Fruit fly (Drosophila melanogaster) whole organism, embryonic: Measurements from ENCODE around the gene NdufV3.

ENCODE experiments used
- Awh ChIP-seq: fragments of 200-800 bp; sonication (Bioruptor generic); IDR thresholded peaks from 2 replicates; pipeline ENCODE4, ENCODE4 v1.3.6; 2022; ENCODE audit warnings: missing biosample characterization, missing genetic modification characterization
- Blimp-1 ChIP-seq: fragments of 200-800 bp; sonication (Bioruptor generic); optimal IDR thresholded peaks from 3 replicates; lab custom pipeline; 2018; ENCODE audit warnings: missing biosample characterization, missing genetic modification characterization, mild to moderate bottlenecking, moderate library complexity, missing genetic modification reagents
- CG10462 ChIP-seq: fragments of 200-800 bp; sonication (Bioruptor generic); optimal IDR thresholded peaks from 2 replicates; lab custom pipeline; 2016; ENCODE audit warnings: missing biosample characterization, missing genetic modification characterization
- CG10565 ChIP-seq: fragments of 200-800 bp; sonication (Bioruptor generic); optimal IDR thresholded peaks from 3 replicates; lab custom pipeline; 2016; ENCODE audit warnings: missing biosample characterization, mild to moderate bottlenecking, missing genetic modification characterization
- CG12104 ChIP-seq: fragments of 200-800 bp; sonication (Bioruptor generic); optimal IDR thresholded peaks from 3 replicates; lab custom pipeline; 2016; ENCODE audit warnings: missing biosample characterization, missing genetic modification characterization
- CG12236 ChIP-seq: fragments of 200-800 bp; sonication (Bioruptor generic); optimal IDR thresholded peaks from 2 replicates; lab custom pipeline; 2016; ENCODE audit warnings: missing biosample characterization, missing genetic modification characterization
- CG13775 ChIP-seq: fragments of 200-800 bp; sonication (Bioruptor generic); optimal IDR thresholded peaks from 3 replicates; lab custom pipeline; 2017; ENCODE audit warnings: missing biosample characterization, mild to moderate bottlenecking, missing genetic modification characterization
- CG15514 ChIP-seq: fragments of 200-800 bp; sonication (Bioruptor generic); optimal IDR thresholded peaks from 3 replicates; lab custom pipeline; 2017; ENCODE audit warnings: missing biosample characterization, missing genetic modification characterization, mild to moderate bottlenecking, moderate library complexity, missing genetic modification reagents
- CG1647 ChIP-seq: fragments of 200-800 bp; sonication (Bioruptor generic); optimal IDR thresholded peaks from 3 replicates; lab custom pipeline; 2016; ENCODE audit warnings: missing biosample characterization, missing genetic modification characterization
- CG16813 ChIP-seq: fragments of 200-800 bp; sonication (Bioruptor generic); IDR thresholded peaks from 3 replicates; pipeline ENCODE4 v1.3.6; 2022; ENCODE audit warnings: missing biosample characterization, missing genetic modification characterization; ENCODE audit not compliant: partially characterized antibody
- CG17361 ChIP-seq: fragments of 200-800 bp; sonication (Bioruptor generic); IDR thresholded peaks from 3 replicates; pipeline ENCODE4 v1.3.6; 2022; ENCODE audit warnings: missing biosample characterization, missing genetic modification characterization
- CG17568 ChIP-seq: fragments of 200-800 bp; sonication (Bioruptor generic); optimal IDR thresholded peaks from 2 replicates; lab custom pipeline; 2018; ENCODE audit warnings: missing biosample characterization, mild to moderate bottlenecking, missing genetic modification characterization, moderate library complexity
- CG17829 ChIP-seq: fragments of 200-800 bp; optimal IDR thresholded peaks from 2 replicates; lab custom pipeline; 2019; ENCODE audit warnings: missing biosample characterization, mild to moderate bottlenecking, missing genetic modification characterization, moderate library complexity
- CG2116 ChIP-seq: fragments of 200-800 bp; sonication (Bioruptor generic); optimal IDR thresholded peaks from 3 replicates; lab custom pipeline; 2018; ENCODE audit warnings: missing biosample characterization, mild to moderate bottlenecking, missing genetic modification characterization
- CG4854 ChIP-seq: fragments of 200-800 bp; sonication (Bioruptor generic); optimal IDR thresholded peaks from 2 replicates; lab custom pipeline; 2016; ENCODE audit warnings: missing biosample characterization, missing genetic modification characterization, inconsistent platforms
- CG6175 ChIP-seq: fragments of 200-800 bp; sonication (Bioruptor generic); IDR thresholded peaks from 3 replicates; pipeline ENCODE4 v1.3.6; 2022; ENCODE audit warnings: missing biosample characterization, missing genetic modification characterization
- CG6813 ChIP-seq: fragments of 200-800 bp; sonication (Bioruptor generic); optimal IDR thresholded peaks from 2 replicates; lab custom pipeline; 2017; ENCODE audit warnings: missing biosample characterization, missing genetic modification characterization, mild to moderate bottlenecking, moderate library complexity, missing genetic modification reagents
- CG7928 ChIP-seq: fragments of 200-800 bp; sonication (Bioruptor generic); optimal IDR thresholded peaks from 2 replicates; lab custom pipeline; 2017; ENCODE audit warnings: missing biosample characterization, mild to moderate bottlenecking, missing genetic modification characterization
- CG8478 ChIP-seq: fragments of >200 bp; optimal IDR thresholded peaks from 2 replicates; lab custom pipeline; 2018
- Deaf1 ChIP-seq: fragments of 200-800 bp; optimal IDR thresholded peaks from 3 replicates; lab custom pipeline; 2019; ENCODE audit warnings: missing biosample characterization, mild to moderate bottlenecking, missing genetic modification characterization, moderate library complexity
- Dll ChIP-seq: fragments of 200-800 bp; sonication (Bioruptor generic); IDR thresholded peaks from 4 replicates; pipeline ENCODE4 v1.3.6; 2022; ENCODE audit warnings: missing biosample characterization, missing genetic modification characterization; ENCODE audit not compliant: partially characterized antibody
- Fer1 ChIP-seq: fragments of 200-800 bp; sonication (Bioruptor generic); optimal IDR thresholded peaks from 2 replicates; lab custom pipeline; 2017; ENCODE audit warnings: missing biosample characterization, mild to moderate bottlenecking, missing genetic modification characterization
- Kr ChIP-seq: fragments of 200-800 bp; sonication (Bioruptor generic); optimal IDR thresholded peaks from 2 replicates; lab custom pipeline; 2017; ENCODE audit warnings: missing biosample characterization, mild to moderate bottlenecking, missing genetic modification characterization
- Lpt ChIP-seq: fragments of >200 bp; optimal IDR thresholded peaks from 2 replicates; lab custom pipeline; 2018; ENCODE audit warnings: missing biosample characterization, missing genetic modification characterization
- Neu2 ChIP-seq: fragments of 200-800 bp; sonication (Bioruptor generic); optimal IDR thresholded peaks from 3 replicates; lab custom pipeline; 2016; ENCODE audit warnings: missing biosample characterization, missing genetic modification characterization, borderline replicate concordance
- Nf-YB ChIP-seq: fragments of 200-800 bp; sonication (Bioruptor generic); optimal IDR thresholded peaks from 3 replicates; lab custom pipeline; 2019; ENCODE audit warnings: missing biosample characterization, mild to moderate bottlenecking, missing genetic modification characterization, moderate library complexity
- Oaz ChIP-seq: fragments of 200-800 bp; sonication (Bioruptor generic); IDR thresholded peaks from 2 replicates; pipeline ENCODE4 v1.3.6; 2022; ENCODE audit warnings: missing biosample characterization, missing genetic modification characterization
- Sry-β ChIP-seq: fragments of 200-800 bp; sonication (Bioruptor generic); optimal IDR thresholded peaks from 2 replicates; lab custom pipeline; 2018; ENCODE audit warnings: missing biosample characterization, mild to moderate bottlenecking, missing genetic modification characterization, moderate library complexity
- Sry-δ ChIP-seq: fragments of 200-800 bp; sonication (Bioruptor generic); optimal IDR thresholded peaks from 2 replicates; lab custom pipeline; 2016; ENCODE audit warnings: missing biosample characterization, missing genetic modification characterization
- Tbp ChIP-seq: fragments of >200 bp; optimal IDR thresholded peaks from 2 replicates; lab custom pipeline; 2018; ENCODE audit warnings: missing biosample characterization, missing genetic modification characterization
- cato ChIP-seq: fragments of 200-800 bp; sonication (Bioruptor generic); optimal IDR thresholded peaks from 2 replicates; lab custom pipeline; 2016; ENCODE audit warnings: missing biosample characterization, missing genetic modification characterization, borderline replicate concordance
- chn ChIP-seq: fragments of 200-800 bp; sonication (Bioruptor generic); optimal IDR thresholded peaks from 2 replicates; lab custom pipeline; 2016; ENCODE audit warnings: missing biosample characterization, missing genetic modification characterization
- crc ChIP-seq: fragments of 200-800 bp; sonication (Bioruptor generic); optimal IDR thresholded peaks from 2 replicates; lab custom pipeline; 2016; ENCODE audit warnings: missing biosample characterization, missing genetic modification characterization
- crp ChIP-seq, 2 experiments: fragments of 200-800 bp; sonication (Bioruptor generic); optimal IDR thresholded peaks; 2 replicates in 1 of 2; 3 replicates in 1 of 2; lab custom pipeline; 2017; ENCODE audit warnings: missing biosample characterization in 2 of 2, missing genetic modification characterization in 2 of 2, mild to moderate bottlenecking in 1 of 2, moderate library complexity in 1 of 2
- danr ChIP-seq: fragments of 200-800 bp; sonication (Bioruptor generic); IDR thresholded peaks from 2 replicates; pipeline ENCODE4 v1.3.6; 2022; ENCODE audit warnings: missing biosample characterization, missing genetic modification characterization
- dimm ChIP-seq: fragments of 200-800 bp; sonication (Bioruptor generic); IDR thresholded peaks from 2 replicates; pipeline ENCODE4 v1.3.6; 2022; ENCODE audit warnings: missing biosample characterization, missing genetic modification characterization
- fd96Cb ChIP-seq: fragments of 200-800 bp; sonication (Bioruptor generic); optimal IDR thresholded peaks from 2 replicates; lab custom pipeline; 2018; ENCODE audit warnings: missing biosample characterization, mild to moderate bottlenecking, missing genetic modification characterization, moderate library complexity
- gro ChIP-seq: fragments of 200-800 bp; sonication (Bioruptor generic); optimal IDR thresholded peaks from 2 replicates; lab custom pipeline; 2016; ENCODE audit warnings: missing biosample characterization, missing genetic modification characterization
- gsb ChIP-seq: fragments of 200-800 bp; sonication (Bioruptor generic); IDR thresholded peaks from 2 replicates; pipeline ENCODE4 v1.3.6; 2022; ENCODE audit warnings: missing biosample characterization, missing genetic modification characterization
- inv ChIP-seq: fragments of 200-800 bp; sonication (Bioruptor generic); IDR thresholded peaks from 2 replicates; pipeline ENCODE4 v1.3.6; 2022; ENCODE audit warnings: missing biosample characterization, missing genetic modification characterization; ENCODE audit not compliant: partially characterized antibody
- ken ChIP-seq: fragments of 200-800 bp; sonication (Bioruptor generic); IDR thresholded peaks from 3 replicates; pipeline ENCODE4 v1.3.6; 2022; ENCODE audit warnings: missing biosample characterization, missing genetic modification characterization
- lov ChIP-seq, 2 experiments: fragments of 200-800 bp in 1 of 2; fragments of >200 bp in 1 of 2; sonication (Bioruptor generic) in 1 of 2; IDR thresholded peaks in 1 of 2; optimal IDR thresholded peaks in 1 of 2; 2 replicates in 1 of 2; 3 replicates in 1 of 2; pipeline versions ENCODE4 v1.3.6 to Lab custom; 2017 to 2022; ENCODE audit warnings: missing biosample characterization in 1 of 2, missing genetic modification characterization in 1 of 2
- mld ChIP-seq: fragments of 200-800 bp; sonication (Bioruptor generic); IDR thresholded peaks from 3 replicates; pipeline ENCODE4 v1.3.6; 2022; ENCODE audit warnings: missing biosample characterization, missing genetic modification characterization; ENCODE audit not compliant: partially characterized antibody
- nerfin-2 ChIP-seq: fragments of 200-800 bp; sonication (Bioruptor generic); IDR thresholded peaks from 2 replicates; pipeline ENCODE4 v1.3.6; 2022; ENCODE audit warnings: missing biosample characterization, missing genetic modification characterization; ENCODE audit not compliant: partially characterized antibody
- p53 ChIP-seq: fragments of 200-800 bp; sonication (Bioruptor generic); optimal IDR thresholded peaks from 2 replicates; lab custom pipeline; 2016; ENCODE audit warnings: missing biosample characterization, missing genetic modification characterization
- sens-2 ChIP-seq: fragments of 200-800 bp; sonication (Bioruptor generic); IDR thresholded peaks from 2 replicates; pipeline ENCODE4 v1.3.6; 2022; ENCODE audit warnings: missing biosample characterization, missing genetic modification characterization
- tgo ChIP-seq: fragments of 200-800 bp; sonication (Bioruptor generic); IDR thresholded peaks from 3 replicates; pipeline ENCODE4 v1.3.6; 2022; ENCODE audit warnings: missing biosample characterization, missing genetic modification characterization
- trem ChIP-seq: fragments of 200-800 bp; optimal IDR thresholded peaks from 3 replicates; lab custom pipeline; 2019; ENCODE audit warnings: missing biosample characterization, mild to moderate bottlenecking, missing genetic modification characterization, moderate library complexity
- tup ChIP-seq: fragments of 200-800 bp; sonication (Bioruptor generic); optimal IDR thresholded peaks from 2 replicates; lab custom pipeline; 2016; ENCODE audit warnings: missing biosample characterization, mild to moderate bottlenecking, missing genetic modification characterization, moderate library complexity
- twi ChIP-seq: fragments of 200-800 bp; optimal IDR thresholded peaks from 2 replicates; lab custom pipeline; 2019; ENCODE audit warnings: missing biosample characterization, mild to moderate bottlenecking, missing genetic modification characterization, moderate library complexity

The NdufV3 gene

DNA sequence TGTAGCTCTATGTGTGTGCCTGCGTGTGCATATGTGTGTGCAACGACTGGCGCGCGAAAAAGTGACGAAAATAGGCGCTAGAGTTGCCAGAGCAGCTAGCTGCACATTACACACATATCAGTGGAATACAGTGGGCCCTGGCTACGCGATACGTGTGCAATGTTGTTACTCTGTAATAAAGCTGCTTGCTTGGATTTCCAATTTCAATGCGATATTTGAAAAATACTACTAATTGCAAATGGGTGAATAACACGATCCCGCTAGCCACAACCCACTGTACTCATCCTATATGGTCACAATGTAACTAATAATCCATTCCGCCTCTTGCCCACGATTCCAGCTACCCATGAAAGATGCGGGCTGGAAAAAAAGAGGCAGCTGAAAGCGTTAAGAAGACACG is 1.6 kb downstream of the NdufV3 start (continued):
- TF ChIP-seq crc (GFP tag; lab: Kevin White, UChicago) (peak; percentile 87), mld (GFP tag; lab: Robert Waterston, UW) (no peak), CG1647 (GFP tag; lab: Kevin White, UChicago) (peak; percentile 90), trem (peak; percentile 56), CG10462 (peak; percentile 88), CG4854 (peak; percentile 85), CG12236 (GFP tag; lab: Kevin White, UChicago) (peak; percentile 76), sens-2 (GFP tag; lab: Robert Waterston, UW) (peak; percentile 93), Neu2 (GFP tag; lab: Kevin White, UChicago) (peak; percentile 66), CG16813 (GFP tag; lab: Robert Waterston, UW) (no peak), Oaz (GFP tag; lab: Robert Waterston, UW) (peak; percentile 90), Sry-δ (GFP tag; lab: Kevin White, UChicago) (peak; percentile 41), crp (GFP tag; optimal IDR thresholded peaks at IDR 0.05; lab: Kevin White, UChicago) (peak in 1 of 2 experiments; percentile 50), Dll (GFP tag; lab: Robert Waterston, UW) (no peak), tgo (peak; percentile 95), CG6813 (GFP tag; lab: Kevin White, UChicago) (peak; percentile 91), CG13775 (GFP tag; lab: Kevin White, UChicago) (peak; percentile 86), Blimp-1 (peak; percentile 86), CG17361 (GFP tag; lab: Robert Waterston, UW) (peak; percentile 87), CG8478 (no peak), inv (GFP tag; lab: Robert Waterston, UW) (no peak), chn (GFP tag; lab: Kevin White, UChicago) (peak; percentile 91), gsb (peak; percentile 92), CG12104 (GFP tag; lab: Kevin White, UChicago) (peak; percentile 81), Deaf1 (tag; lab: Kevin White, UChicago) (peak; percentile 64), Fer1 (GFP tag; lab: Kevin White, UChicago) (peak; percentile 92), Kr (GFP tag; lab: Kevin White, UChicago) (no peak), CG6175 (GFP tag; lab: Robert Waterston, UW) (peak; percentile 83; the same call in 2 of the 3 replicates), Sry-β (GFP tag; lab: Kevin White, UChicago) (peak; percentile 38), CG2116 (GFP tag; lab: Kevin White, UChicago) (no peak), CG7928 (GFP tag; lab: Kevin White, UChicago) (peak; percentile 58), Tbp (GFP tag; lab: Kevin White, UChicago) (no peak), Lpt (GFP tag; lab: Kevin White, UChicago) (no peak), tup (GFP tag; lab: Kevin White, UChicago) (peak; percentile 78), lov (optimal IDR thresholded peaks at IDR 0.05; lab: Kevin White, UChicago) (no peak), lov (GFP tag; IDR thresholded peaks at IDR 0.05; lab: Robert Waterston, UW) (peak; percentile 95), Awh (GFP tag; lab: Robert Waterston, UW) (peak; percentile 95), Nf-YB (peak; percentile 67), fd96Cb (peak; percentile 91), CG17829 (tag; lab: Kevin White, UChicago) (peak; percentile 88), twi (tag; lab: Kevin White, UChicago) (peak; percentile 72), dimm (GFP tag; lab: Robert Waterston, UW) (peak; percentile 86), CG15514 (GFP tag; lab: Kevin White, UChicago) (peak; percentile 85), CG17568 (GFP tag; lab: Kevin White, UChicago) (no peak), p53 (GFP tag; lab: Kevin White, UChicago) (peak; percentile 77), CG10565 (peak; percentile 61), nerfin-2 (GFP tag; lab: Robert Waterston, UW) (no peak), gro (GFP tag; lab: Kevin White, UChicago) (peak; percentile 86), cato (peak; percentile 82), ken (peak; percentile 97), danr (GFP tag; lab: Robert Waterston, UW) (peak; percentile 92)
